Worm (Caenorhabditis elegans): ENCODE results near the gene M01E10.3.

The M01E10.3 gene

DNA sequence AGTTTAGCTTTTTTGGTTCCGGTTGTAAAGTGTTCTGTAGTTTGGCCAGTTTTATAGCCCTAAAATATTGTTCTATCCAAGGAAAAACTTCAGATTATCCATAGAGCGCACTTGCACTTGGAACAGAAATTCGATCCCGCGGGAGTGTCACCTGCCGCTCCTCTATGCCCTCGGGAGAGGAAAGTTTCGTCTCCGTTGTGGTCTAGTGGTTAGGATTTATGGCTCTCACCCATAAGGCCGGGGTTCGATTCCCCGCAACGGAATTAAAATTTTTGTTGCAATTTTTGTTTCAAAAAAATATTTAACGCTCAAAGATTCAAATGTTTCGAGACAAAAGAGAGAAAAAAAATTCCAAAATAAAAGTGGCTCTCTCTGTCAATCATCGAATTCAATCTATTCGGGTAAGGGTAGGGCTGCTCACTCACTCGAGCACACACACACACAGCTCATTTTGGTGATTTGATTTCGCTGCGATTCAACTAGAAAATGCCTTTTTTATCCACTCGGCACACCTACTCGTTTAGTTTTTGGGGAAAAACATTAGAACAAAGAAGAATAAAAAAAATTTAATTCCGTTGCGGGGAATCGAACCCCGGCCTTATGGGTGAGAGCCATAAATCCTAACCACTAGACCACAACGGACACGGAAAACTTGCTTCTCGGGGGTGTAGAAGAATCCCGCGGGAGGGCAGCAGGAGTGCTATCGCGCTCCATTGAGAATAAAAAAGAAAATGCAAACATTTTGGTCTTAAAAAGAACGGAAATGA is 21.5 kb downstream of the M01E10.3 start:
- TF ChIP-seq T22C8.4 (GFP tag; IDR thresholded peaks at IDR 0.05) (peak; percentile 14; the same call in 1 of the 2 replicates), cog-1 (tag; optimal IDR thresholded peaks at IDR 0.05) (no peak), tab-1 (GFP tag; IDR thresholded peaks at IDR 0.05) (peak; percentile 66; the same call in 1 of the 2 replicates), flt-1 (GFP tag; IDR thresholded peaks at IDR 0.05) (peak; percentile 68), ztf-23 (GFP tag; IDR thresholded peaks at IDR 0.05) (0 out of 2 replicates have a peak, but pooled peaks have one; percentile 33), klf-2 (GFP tag; conservative IDR thresholded peaks at IDR 0.05) (0 out of 2 replicates have a peak, but pooled peaks have one; percentile 26), med-1 (GFP tag; optimal IDR thresholded peaks at IDR 0.05; ENCODE audit: insufficient read depth) (no peak), ztf-29 (GFP tag; IDR thresholded peaks at IDR 0.05) (0 out of 2 replicates have a peak, but pooled peaks have one; percentile 24)

DNA sequence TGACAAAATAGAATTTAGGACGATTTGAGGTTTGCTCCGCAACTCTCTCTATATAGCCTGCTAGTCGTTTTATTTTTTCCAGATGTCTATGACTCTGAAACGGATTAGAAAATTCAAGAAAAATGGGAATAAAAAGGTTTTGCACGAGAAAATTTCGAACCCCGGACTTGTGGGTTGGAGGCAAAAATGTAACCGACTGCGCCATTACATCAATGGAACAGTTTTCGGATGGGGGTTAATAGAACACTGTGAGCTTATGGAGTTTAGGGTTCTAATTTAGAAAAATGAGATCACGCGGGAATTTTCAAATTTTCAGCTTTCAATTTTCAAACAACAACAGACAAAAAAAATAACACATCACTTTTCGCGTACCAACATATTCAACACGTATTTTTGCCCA is 22.2 kb downstream of the M01E10.3 start:
- TF ChIP-seq T22C8.4 (GFP tag; IDR thresholded peaks at IDR 0.05) (no peak), ztf-23 (GFP tag; IDR thresholded peaks at IDR 0.05) (no peak), flt-1 (GFP tag; IDR thresholded peaks at IDR 0.05) (no peak), med-1 (GFP tag; optimal IDR thresholded peaks at IDR 0.05; ENCODE audit: insufficient read depth) (no peak), tab-1 (GFP tag; IDR thresholded peaks at IDR 0.05) (no peak), cog-1 (tag; optimal IDR thresholded peaks at IDR 0.05) (no peak), ztf-29 (GFP tag; IDR thresholded peaks at IDR 0.05) (no peak), klf-2 (GFP tag; conservative IDR thresholded peaks at IDR 0.05) (no peak), ref-1 (GFP tag; conservative IDR thresholded peaks at IDR 0.05) (no peak)

DNA sequence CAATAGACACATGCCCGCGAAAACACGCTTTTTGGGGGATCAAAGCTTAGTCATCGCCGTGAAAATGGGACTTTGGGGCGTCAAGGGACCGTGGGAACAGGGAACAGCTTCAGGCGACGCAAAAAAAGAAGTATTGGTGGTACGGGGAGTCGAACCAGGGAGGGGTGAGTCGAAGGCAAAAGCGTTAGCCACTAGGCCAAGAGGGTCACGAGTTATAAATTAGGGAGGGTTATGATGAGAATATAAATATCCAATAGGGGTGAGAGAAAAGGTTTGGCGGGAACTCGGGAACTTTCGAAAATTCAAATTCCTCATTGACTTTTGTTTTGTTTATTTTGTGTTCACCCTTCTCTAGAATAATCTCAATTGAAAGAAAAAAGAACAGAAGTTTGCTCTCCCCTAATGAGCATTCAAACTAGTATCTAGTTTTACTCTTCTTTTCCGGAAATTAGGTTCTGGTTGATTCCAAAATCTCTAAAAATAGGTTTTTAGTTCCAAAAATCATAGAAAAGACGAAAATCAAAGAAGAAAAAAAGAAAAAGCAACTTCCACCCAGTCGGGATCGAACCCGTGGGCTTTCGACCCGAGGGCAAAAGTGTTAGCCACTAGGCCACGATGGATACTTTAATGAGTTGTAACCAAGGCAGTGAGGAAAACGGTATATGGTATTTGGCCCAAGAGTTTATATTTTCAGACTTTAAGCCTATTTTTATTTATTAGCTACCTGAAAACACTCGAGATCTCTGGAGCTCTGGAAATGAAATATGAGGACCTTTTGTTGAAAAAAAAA is 23.0 kb downstream of the M01E10.3 start:
- peak; percentile 57; the same call in 1 of the 2 replicates for TF ChIP-seq tab-1 (GFP tag; IDR thresholded peaks at IDR 0.05)
- TF ChIP-seq flt-1 (GFP tag; IDR thresholded peaks at IDR 0.05) = 0 out of 2 replicates have a peak, but pooled peaks have one; percentile 24
- no peak for TF ChIP-seq cog-1 (tag; optimal IDR thresholded peaks at IDR 0.05)

DNA sequence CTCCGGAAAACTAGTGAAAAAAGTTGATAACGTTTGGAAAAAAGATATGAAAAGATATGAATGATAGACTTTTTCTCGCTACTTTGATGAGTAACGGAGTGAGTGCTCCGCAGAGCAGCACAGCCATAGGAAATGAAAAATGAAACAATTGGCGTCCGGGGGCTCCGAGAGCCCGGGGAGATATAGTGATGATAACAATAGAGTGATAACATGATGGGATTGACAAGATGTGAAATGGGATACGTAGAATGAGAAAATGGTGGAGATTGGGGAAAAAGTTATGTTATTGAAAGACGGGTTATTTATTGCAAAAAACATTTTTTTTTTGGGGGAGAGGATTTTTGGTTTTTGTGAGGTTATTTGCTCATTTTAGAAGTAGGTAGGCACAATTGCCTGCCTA is 26.5 kb downstream of the M01E10.3 start:
- TF ChIP-seq T22C8.4 (GFP tag; IDR thresholded peaks at IDR 0.05) (no peak), ref-1 (GFP tag; conservative IDR thresholded peaks at IDR 0.05) (no peak)

DNA sequence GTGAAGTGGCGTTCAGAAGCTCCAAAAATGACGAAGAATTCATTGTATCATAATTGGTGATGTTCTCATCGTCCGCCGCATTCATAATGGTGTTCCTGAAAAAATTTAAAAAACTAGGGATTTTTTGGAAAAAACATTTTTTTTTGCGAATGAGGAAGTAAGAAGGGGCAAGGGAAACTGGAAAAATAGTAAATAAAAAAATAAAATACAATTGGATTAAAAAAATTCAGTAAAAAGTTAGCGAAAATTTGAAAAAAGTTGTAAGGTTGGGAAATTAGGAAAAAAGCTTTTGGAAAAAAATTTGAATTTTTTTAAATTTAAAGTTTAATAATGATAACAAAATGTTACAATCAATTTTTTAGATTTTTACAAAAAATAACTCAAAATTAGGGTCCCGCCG is 32.5 kb downstream of the M01E10.3 start, which contains the start of gene ckr-2:
ckr-2 (minus strand) TSS at position 101 of the 400 bp plus-strand sequence.
- TF ChIP-seq T22C8.4 (GFP tag; IDR thresholded peaks at IDR 0.05) = no peak
- no peak for TF ChIP-seq klf-2 (GFP tag; conservative IDR thresholded peaks at IDR 0.05)
- TF ChIP-seq med-1 (GFP tag; optimal IDR thresholded peaks at IDR 0.05; ENCODE audit: insufficient read depth) = no peak
- TF ChIP-seq ztf-29 (GFP tag; IDR thresholded peaks at IDR 0.05) = no peak
- TF ChIP-seq ztf-23 (GFP tag; IDR thresholded peaks at IDR 0.05) = no peak
- TF ChIP-seq tab-1 (GFP tag; IDR thresholded peaks at IDR 0.05) = no peak
- no peak for TF ChIP-seq flt-1 (GFP tag; IDR thresholded peaks at IDR 0.05)
- TF ChIP-seq cog-1 (tag; optimal IDR thresholded peaks at IDR 0.05) = no peak
- no peak for TF ChIP-seq ref-1 (GFP tag; conservative IDR thresholded peaks at IDR 0.05)

DNA sequence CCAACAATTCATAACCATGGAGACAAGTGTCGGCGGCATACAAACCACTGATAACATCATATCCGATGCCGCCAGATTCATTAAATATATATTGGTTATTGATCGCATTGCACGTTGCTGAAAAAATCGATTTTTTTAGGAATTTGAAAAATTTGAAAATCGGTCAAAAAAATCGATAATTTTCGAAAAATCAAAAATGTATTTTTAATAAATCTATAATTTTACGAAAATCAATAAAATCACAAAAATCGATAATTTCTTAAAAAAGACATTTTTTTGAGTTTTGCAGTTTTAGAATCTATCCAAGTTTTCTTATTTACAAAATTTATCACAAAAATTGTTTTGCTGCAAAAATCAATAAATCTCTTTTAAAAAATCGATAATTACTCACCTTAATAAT is 38.5 kb downstream of the M01E10.3 start:
- TF ChIP-seq T22C8.4 (GFP tag; IDR thresholded peaks at IDR 0.05) = peak; percentile 76
- no peak for TF ChIP-seq ztf-29 (GFP tag; IDR thresholded peaks at IDR 0.05)

DNA sequence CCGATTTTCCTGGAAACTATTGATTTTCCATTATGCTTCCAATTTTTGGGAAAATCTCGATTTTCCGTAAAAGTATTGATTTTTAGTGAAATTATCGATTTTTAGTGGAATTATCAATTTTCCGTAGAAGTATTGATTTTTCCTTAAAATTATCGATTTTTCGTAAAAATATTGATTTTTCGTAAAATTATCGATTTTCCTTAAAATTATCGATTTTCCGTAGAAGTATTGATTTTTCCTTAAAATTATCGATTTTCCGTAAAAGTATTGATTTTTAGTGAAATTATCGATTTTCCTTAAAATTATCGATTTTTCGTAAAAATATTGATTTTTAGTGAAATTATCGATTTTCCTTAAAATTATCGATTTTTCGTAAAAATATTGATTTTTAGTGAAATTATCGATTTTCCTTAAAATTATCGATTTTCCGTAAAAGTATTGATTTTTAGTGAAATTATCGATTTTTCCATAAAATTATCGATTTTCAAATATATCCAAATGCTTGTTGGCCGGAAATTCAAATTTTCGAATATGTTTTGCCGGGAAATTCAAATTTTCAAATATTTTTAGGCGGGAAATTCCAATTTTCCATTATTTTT is 40.0 kb downstream of the M01E10.3 start:
- peak; percentile 98 for TF ChIP-seq T22C8.4 (GFP tag; IDR thresholded peaks at IDR 0.05)

DNA sequence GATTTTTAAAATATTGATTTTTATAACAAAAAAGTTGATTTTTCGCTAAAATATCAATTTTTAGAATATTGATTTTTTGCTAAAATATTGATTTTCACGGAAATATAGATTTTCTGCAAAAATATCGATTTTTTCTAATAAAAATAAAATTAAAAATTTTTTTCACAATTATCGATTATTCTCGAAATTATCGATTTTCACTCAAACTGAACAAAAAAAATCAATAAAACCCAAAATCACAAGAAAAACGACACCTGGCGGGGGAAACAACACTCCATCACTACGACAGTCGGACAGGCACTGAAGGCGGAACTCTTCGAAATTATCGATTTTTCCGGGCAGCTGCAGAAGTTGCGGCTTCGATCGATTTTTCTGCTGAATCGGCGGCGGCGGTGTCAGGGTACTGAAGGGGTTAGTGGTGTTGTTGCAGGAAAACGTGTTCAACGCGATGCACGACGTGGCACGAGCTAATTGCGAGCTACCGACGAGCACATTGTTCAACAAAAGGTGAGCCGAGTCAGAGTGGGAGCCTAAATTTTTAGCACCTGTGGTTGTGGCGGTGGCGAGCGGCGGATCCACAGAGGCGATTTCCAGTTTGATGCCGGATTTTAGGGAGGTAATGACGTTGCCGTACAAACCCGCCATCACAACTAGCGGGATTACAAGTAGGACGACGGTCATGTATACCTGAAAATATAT is 40.7 kb downstream of the M01E10.3 start:
- no peak for TF ChIP-seq tab-1 (GFP tag; IDR thresholded peaks at IDR 0.05)
- no peak for TF ChIP-seq klf-2 (GFP tag; conservative IDR thresholded peaks at IDR 0.05)
- peak; percentile 70 for TF ChIP-seq T22C8.4 (GFP tag; IDR thresholded peaks at IDR 0.05)
- no peak for TF ChIP-seq ztf-23 (GFP tag; IDR thresholded peaks at IDR 0.05)
- no peak for TF ChIP-seq ztf-29 (GFP tag; IDR thresholded peaks at IDR 0.05)

DNA sequence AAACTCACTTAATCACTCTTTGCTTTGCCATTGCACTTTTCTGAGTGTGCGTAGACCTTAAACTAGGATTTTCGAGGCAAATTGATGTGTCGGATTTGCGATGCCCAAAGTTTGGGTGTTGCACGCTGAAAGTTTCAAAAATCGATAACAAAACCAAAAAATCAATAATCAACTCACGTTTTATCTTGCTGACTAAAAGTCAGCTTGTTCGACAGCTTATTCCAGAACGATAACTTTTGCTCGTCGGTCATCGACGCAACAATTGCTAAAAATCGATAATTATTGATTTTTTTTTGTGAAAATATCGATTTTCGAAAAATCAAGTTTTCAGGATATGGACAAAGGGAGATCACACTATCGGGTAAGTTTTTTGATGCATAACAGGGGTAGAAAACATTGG is 41.4 kb downstream of the M01E10.3 start:
- TF ChIP-seq T22C8.4 (GFP tag; IDR thresholded peaks at IDR 0.05) = peak; percentile 72
- TF ChIP-seq flt-1 (GFP tag; IDR thresholded peaks at IDR 0.05) = no peak

DNA sequence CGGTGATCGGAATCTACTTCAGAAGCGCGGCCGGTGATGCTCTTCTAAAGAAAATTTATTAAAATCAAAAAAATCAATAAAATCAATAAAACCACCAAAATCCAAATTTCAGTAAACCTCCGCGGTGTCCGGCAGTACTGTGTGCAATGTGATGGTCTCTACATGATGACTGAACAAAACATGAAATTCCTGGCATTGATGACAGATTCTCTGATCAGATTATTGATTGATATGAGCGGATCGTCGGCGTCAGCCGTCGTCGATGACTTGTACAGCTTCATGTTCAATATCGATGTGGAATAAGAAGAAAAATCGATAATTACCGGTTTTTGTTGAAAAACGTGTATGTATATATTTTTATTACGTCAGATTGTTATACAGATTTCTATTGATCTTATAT is 45.1 kb downstream of the M01E10.3 start:
- TF ChIP-seq tab-1 (GFP tag; IDR thresholded peaks at IDR 0.05) (no peak), T22C8.4 (GFP tag; IDR thresholded peaks at IDR 0.05) (peak; percentile 59; the same call in 1 of the 2 replicates)

Data from whole organism, midembryonic.